Worm (Caenorhabditis elegans): ENCODE results near the gene idpa-3.

idpa-3 gene

DNA sequence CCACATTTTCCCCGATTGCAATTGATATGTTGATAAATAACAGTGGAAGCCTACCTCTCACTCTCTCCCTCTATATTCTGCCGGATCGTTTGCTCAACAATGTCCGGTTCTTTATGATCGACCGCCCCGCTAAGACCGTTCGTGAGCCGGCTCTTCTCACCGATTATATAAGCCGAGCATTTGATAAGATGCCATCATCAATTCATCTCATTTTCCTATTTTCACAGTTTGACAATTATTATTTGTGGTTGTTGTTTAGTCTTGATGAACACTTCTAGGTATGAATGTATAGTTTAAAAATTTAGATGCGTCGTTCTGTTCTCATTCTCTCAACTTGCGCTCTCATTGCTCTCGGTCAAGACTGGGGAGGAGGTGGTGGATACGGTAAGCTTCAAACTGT is at the start of gene idpa-3:
Gene idpa-3 (plus strand): TSS at position 301 of the 400 bp plus-strand sequence.
- TF ChIP-seq unc-62 (GFP tag; optimal IDR thresholded peaks at IDR 0.05) = no peak

ce11 chrX:10297410-10297809 is 38.8 kb upstream of the idpa-3 start:
- no peak for TF ChIP-seq unc-62 (GFP tag; optimal IDR thresholded peaks at IDR 0.05)

DNA sequence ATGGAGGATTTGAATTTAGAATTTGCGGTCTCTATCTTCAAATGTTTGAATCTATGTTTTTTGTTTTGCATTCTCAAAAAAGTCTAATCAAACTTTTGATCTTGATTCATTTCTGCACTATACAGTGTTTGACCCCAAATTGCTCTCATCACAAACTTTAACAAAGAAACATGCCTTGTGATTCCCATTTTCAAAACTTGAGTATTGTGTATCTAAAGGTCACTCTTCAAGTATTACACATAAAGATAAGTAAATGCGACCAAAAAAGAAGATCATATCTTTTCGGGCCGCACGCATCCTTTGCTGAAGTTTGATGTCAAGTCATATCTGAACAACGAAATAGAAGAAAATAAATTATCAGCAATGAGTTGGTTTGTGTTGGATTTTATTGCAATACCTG is 34.3 kb upstream of the idpa-3 start:
- no peak for TF ChIP-seq unc-62 (GFP tag; optimal IDR thresholded peaks at IDR 0.05)

DNA sequence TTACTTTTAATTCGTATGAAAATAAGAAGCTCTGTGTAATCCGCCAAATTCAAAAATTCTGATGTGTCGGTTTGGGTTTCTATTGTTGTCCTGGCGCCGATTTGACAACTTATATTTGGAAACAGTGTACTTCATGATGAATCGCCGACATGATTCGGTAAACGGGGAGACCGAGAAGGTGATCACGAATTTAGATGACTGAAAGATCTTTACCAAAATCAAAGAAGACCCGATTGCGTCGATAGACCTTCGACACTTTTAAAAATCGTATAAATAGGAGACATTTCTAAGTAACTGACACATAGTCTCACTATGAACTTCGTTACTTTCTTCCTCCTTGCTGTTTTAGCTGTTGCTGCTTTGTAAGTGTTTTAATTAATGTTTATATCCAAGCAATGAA is 33.8 kb upstream of the idpa-3 start, which contains the start of gene fip-5:
Gene fip-5 (plus strand): TSS at position 312 of the 400 bp plus-strand sequence.
- no peak for TF ChIP-seq unc-62 (GFP tag; optimal IDR thresholded peaks at IDR 0.05)

- TF ChIP-seq unc-62 (GFP tag; optimal IDR thresholded peaks at IDR 0.05) = no peak
These were observed 32.1 kb upstream of the idpa-3 start, which contains the start of gene fipr-21 for ce11 chrX:10304178-10304577. TSS of gene fipr-21 (plus strand) at chrX:10304529.

- TF ChIP-seq unc-62 (GFP tag; optimal IDR thresholded peaks at IDR 0.05) = no peak
These were observed 29.9 kb upstream of the idpa-3 start, which contains the start of gene cnc-8 for ce11 chrX:10306289-10306688. TSS of gene cnc-8 (plus strand) at chrX:10306595.

DNA sequence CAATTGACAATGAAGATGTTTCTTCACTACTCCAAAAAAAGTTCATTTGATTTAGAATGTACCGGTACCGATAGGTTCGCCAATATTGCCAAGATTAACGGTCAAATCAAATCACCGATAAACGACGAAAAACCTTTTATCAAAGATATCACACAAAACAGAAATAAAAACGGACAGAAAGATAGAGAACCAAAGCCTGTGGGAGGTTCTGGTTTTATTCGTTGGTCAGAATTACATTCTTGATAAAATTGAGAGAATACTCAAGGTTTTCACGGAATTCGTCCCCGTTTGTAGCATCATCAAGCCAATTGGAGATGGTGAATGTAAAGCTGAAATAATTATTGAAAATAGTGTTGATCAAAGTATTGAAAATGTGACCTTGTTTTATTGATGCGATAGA is 29.3 kb upstream of the idpa-3 start:
- TF ChIP-seq unc-62 (GFP tag; optimal IDR thresholded peaks at IDR 0.05) = no peak

DNA sequence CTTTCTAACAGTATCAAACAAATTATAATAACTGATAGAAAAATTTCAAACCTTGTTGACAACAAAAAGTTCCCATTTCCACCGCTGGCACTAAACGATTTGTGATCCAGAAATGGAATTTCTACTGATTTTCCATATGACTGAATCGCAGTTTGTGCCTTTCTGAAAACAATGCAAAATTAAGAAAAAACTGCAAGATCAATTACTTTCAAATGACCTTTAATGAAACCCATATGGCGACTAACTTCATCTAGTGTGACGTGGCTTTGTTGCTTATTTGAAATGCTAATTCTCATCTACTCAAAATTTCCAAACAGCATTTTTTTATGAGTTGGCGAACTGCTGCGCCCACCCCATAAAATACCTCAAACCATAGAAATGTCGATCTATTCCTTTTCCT is 28.7 kb upstream of the idpa-3 start, which contains the start of gene F41E7.7:
Gene F41E7.7 (plus strand): TSS at position 301 of the 400 bp plus-strand sequence.
- TF ChIP-seq unc-62 (GFP tag; optimal IDR thresholded peaks at IDR 0.05) = no peak

DNA sequence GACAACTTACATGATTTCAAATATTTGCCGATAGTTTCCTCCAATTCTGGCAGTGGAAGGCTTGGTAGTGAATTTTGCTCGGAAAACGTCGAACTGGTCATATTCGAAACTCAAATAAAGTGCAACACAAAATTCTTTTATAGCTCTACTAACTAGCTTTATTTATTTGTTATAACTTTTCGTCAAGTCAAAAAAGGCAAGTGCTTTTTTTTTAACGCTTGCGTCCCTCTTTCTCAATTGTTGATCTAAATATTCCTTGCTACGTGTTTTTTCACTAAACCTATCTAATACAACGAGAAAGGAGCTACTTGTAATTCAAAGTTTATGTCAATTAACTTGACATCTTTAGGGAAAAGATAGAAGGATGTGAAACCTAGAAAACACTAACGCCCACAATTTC is 25.9 kb upstream of the idpa-3 start, which contains the start of gene F41E7.6:
Gene F41E7.6 (minus strand): TSS at position 101 of the 400 bp plus-strand sequence.
- no peak for TF ChIP-seq unc-62 (GFP tag; optimal IDR thresholded peaks at IDR 0.05)

DNA sequence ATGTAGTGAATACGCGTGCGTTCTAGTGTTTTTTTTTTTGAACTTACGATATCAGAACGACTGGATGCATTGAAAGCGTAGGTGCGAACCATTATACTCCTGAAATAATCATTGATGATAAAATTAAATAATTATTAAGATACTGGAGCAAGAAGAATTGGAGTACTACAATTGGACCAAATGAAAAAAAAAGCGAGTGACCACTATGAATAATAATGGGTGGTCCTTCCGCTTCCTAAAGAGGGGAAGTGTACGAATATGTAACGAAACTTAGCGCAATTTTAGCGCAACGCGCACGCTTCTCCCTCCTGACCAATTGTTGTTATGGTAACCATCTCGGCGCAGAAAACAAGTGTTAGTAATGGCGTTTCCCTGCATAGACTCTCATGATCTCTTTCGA is 20.3 kb upstream of the idpa-3 start, which contains the start of gene F41E7.9:
Gene F41E7.9 (minus strand): TSS at position 101 of the 400 bp plus-strand sequence.
- TF ChIP-seq unc-62 (GFP tag; optimal IDR thresholded peaks at IDR 0.05) = no peak

DNA sequence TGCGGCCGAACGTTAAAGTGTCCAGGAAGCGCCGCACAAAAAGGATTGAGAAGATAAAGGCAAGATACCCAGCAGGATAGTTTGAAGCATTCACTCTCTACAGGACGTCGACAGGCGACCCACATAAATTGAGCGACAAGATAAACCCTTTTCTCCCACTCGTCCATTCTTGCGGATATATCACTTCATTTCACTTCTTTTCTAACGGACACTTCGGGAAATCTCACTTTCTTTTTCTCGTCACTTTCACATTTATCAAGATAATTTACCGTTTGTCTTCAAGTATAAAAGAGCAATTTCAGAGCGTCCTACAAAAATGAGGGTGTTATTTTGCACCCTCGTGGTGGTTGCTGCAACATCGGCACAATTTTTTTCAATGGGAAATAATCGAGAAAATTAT is 18.7 kb upstream of the idpa-3 start, which contains the start of gene R07E3.6:
Gene R07E3.6 (plus strand): TSS at position 158 of the 400 bp plus-strand sequence.
- no peak for TF ChIP-seq unc-62 (GFP tag; optimal IDR thresholded peaks at IDR 0.05)

DNA sequence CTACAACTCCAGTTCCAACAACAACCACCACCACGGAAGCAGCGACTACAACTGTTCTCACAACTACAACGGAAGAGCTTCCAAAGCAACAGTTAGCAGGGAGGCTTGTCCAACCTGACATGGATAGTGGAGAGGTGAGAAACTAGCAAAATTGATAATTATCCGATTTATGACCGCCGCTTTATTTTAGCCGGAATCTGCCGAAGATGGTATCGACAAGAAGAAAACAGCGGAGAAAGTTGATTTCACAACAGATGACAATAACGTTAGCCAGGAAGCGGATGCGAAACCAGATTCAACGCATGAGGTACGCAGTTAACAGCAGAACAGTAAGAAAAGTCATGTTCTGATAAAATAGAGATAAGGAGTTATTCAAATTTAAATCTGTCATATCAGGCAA is 17.8 kb upstream of the idpa-3 start:
- TF ChIP-seq unc-62 (GFP tag; optimal IDR thresholded peaks at IDR 0.05) = no peak

DNA sequence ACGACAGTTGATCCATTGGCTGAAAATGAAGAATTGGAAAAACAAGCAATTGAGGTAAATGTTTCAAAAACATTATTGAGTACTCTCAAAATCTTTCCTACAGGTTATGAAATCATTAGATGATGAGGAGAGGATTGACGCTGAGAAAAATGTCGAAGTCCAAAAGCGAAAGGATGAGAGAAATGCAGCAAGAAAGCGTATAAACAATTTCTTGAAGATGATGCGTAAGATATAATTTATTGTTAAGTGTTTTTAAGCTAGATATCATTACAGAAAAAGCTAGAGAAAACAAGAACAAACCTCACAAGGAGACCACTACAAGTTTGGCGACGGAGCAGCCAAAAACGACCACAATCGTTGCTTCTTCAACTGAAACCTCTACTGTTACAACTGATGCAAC is 16.6 kb upstream of the idpa-3 start:
- no peak for TF ChIP-seq unc-62 (GFP tag; optimal IDR thresholded peaks at IDR 0.05)

- no peak for TF ChIP-seq unc-62 (GFP tag; optimal IDR thresholded peaks at IDR 0.05)
These were observed 14.8 kb upstream of the idpa-3 start for ce11 chrX:10321401-10321800.

ce11 chrX:10327323-10328022 is 8.8 kb upstream of the idpa-3 start, which contains the start of gene acl-5:
TSS of gene acl-5 (minus strand) at chrX:10327456.
- TF ChIP-seq unc-62 (GFP tag; optimal IDR thresholded peaks at IDR 0.05) = no peak

ce11 chrX:10332035-10332614 is 4.1 kb upstream of the idpa-3 start:
- no peak for TF ChIP-seq unc-62 (GFP tag; optimal IDR thresholded peaks at IDR 0.05)

All from whole organism, dauer.